Worm (Caenorhabditis elegans) whole organism, L1 larva: ENCODE results near the gene glb-33.

Experiments
- C34B4.2 ChIP-seq: sonication (generic microtip); optimal IDR thresholded peaks from 2 replicates; lab custom pipeline; 2017; ENCODE audit warnings: mild to moderate bottlenecking, missing genetic modification characterization, missing compliant biosample characterization
- ama-1 ChIP-seq: fragments of 150-350 bp; optimal IDR thresholded peaks from 2 replicates; lab custom pipeline; 2014
- blmp-1 ChIP-seq: fragments of 150-350 bp; optimal IDR thresholded peaks from 2 replicates; lab custom pipeline; 2014; ENCODE audit warnings: missing biosample characterization, missing genetic modification characterization
- ceh-82 ChIP-seq, 3 experiments: fragments of 150-350 bp in 1 of 3; sonication (generic microtip) in 2 of 3; optimal IDR thresholded peaks; 2 replicates each; lab custom pipeline; 2014 to 2017; ENCODE audit warnings: missing biosample characterization in 3 of 3, missing genetic modification characterization in 3 of 3
- dpl-1 ChIP-seq, 3 experiments: fragments of 150-350 bp in 2 of 3; sonication (generic microtip) in 1 of 3; optimal IDR thresholded peaks; 2 replicates each; lab custom pipeline; 2014 to 2017; ENCODE audit warnings: missing biosample characterization in 3 of 3, missing genetic modification characterization in 3 of 3, missing genetic modification reagents in 3 of 3
- lin-13 ChIP-seq: fragments of 150-350 bp; optimal IDR thresholded peaks from 2 replicates; lab custom pipeline; 2014; ENCODE audit warnings: missing biosample characterization, missing genetic modification reagents, missing genetic modification characterization
- lsy-2 ChIP-seq, 2 experiments: fragments of 150-350 bp; optimal IDR thresholded peaks; 2 replicates each; lab custom pipeline; 2014; ENCODE audit warnings: missing biosample characterization in 2 of 2, missing genetic modification characterization in 2 of 2
- nhr-12 ChIP-seq: sonication (generic microtip); optimal IDR thresholded peaks from 2 replicates; lab custom pipeline; 2017; ENCODE audit warnings: missing biosample characterization, missing genetic modification characterization
- pax-3 ChIP-seq: fragments of 200-800 bp; sonication (Bioruptor generic); optimal IDR thresholded peaks from 2 replicates; lab custom pipeline; 2018; ENCODE audit warnings: mild to moderate bottlenecking, missing genetic modification characterization, moderate library complexity, missing compliant biosample characterization
- skn-1 ChIP-seq: fragments of 150-350 bp; optimal IDR thresholded peaks from 2 replicates; lab custom pipeline; 2014; ENCODE audit warnings: missing biosample characterization, missing genetic modification characterization
- sox-4 ChIP-seq: sonication (generic microtip); optimal IDR thresholded peaks from 2 replicates; lab custom pipeline; 2016; ENCODE audit warnings: missing genetic modification characterization, missing compliant biosample characterization
- tlp-1 ChIP-seq: fragments of 150-350 bp; optimal IDR thresholded peaks from 2 replicates; lab custom pipeline; 2014; ENCODE audit warnings: missing biosample characterization, missing genetic modification characterization
- unc-86 ChIP-seq: sonication (generic microtip); optimal IDR thresholded peaks from 2 replicates; lab custom pipeline; 2016; ENCODE audit warnings: missing genetic modification characterization, missing compliant biosample characterization

DNA sequence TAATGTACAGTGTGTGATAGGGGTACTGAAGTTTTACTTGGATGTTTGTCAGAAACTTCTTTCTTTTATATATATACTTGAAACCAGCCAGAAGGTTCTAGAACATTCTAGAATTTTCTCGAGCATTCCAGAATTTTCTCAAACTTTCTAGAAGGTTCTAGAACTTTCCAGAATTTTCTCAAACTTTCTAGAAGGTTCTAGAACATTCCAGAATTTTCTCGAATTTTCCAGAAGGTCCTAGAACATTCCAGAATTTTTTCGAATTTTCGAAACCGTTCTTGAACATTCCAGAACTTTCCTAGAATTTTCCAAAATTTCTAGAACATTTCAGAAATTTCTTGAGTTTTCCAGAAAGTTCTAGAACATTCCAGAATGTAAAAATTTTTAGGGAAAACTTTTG is 3.4 kb downstream of the glb-33 start:
- TF ChIP-seq ceh-82 (tag; optimal IDR thresholded peaks at IDR 0.05; lab: Kevin White, UChicago), result no peak
- no peak for TF ChIP-seq blmp-1 (tag; lab: Kevin White, UChicago)
- no peak for TF ChIP-seq nhr-12 (tag; lab: Kevin White, UChicago)
- no peak for TF ChIP-seq ama-1 (lab: Kevin White, UChicago)
- no peak for TF ChIP-seq sox-4 (tag; lab: Kevin White, UChicago)
- no peak for TF ChIP-seq lin-13
- no peak for TF ChIP-seq tlp-1
- TF ChIP-seq skn-1 (tag; lab: Kevin White, UChicago), result no peak
- TF ChIP-seq lsy-2 (tag; optimal IDR thresholded peaks at IDR 0.05; lab: Kevin White, UChicago), result no peak
- no peak for TF ChIP-seq C34B4.2 (tag; lab: Kevin White, UChicago)
- no peak for TF ChIP-seq unc-86 (tag; lab: Kevin White, UChicago)
- no peak for TF ChIP-seq pax-3
- no peak for TF ChIP-seq dpl-1 (GFP tag; optimal IDR thresholded peaks at IDR 0.05; lab: Kevin White, UChicago)
